Worm (Caenorhabditis elegans) whole organism, L1 larva: ENCODE data around the gene mrpl-50.

Source experiments
- C04F5.9 ChIP-seq: sonication (generic microtip); optimal IDR thresholded peaks from 2 replicates; lab custom pipeline; 2016; ENCODE audit warnings: missing genetic modification characterization, missing compliant biosample characterization
- Y116A8C.19 ChIP-seq: sonication (generic microtip); optimal IDR thresholded peaks from 2 replicates; lab custom pipeline; 2016; ENCODE audit warnings: missing compliant biosample characterization, missing genetic modification characterization, borderline replicate concordance
- aha-1 ChIP-seq: fragments of 150-350 bp; optimal IDR thresholded peaks from 2 replicates; lab custom pipeline; 2014; ENCODE audit warnings: missing biosample characterization, missing genetic modification characterization
- aly-2 ChIP-seq: fragments of 150-350 bp; optimal IDR thresholded peaks from 2 replicates; lab custom pipeline; 2014; ENCODE audit warnings: missing biosample characterization, missing genetic modification characterization
- ceh-82 ChIP-seq, 3 experiments: fragments of 150-350 bp in 1 of 3; sonication (generic microtip) in 2 of 3; optimal IDR thresholded peaks; 2 replicates each; lab custom pipeline; 2014 to 2017; ENCODE audit warnings: missing biosample characterization in 3 of 3, missing genetic modification characterization in 3 of 3
- ceh-88 ChIP-seq: fragments of 200-800 bp; sonication (Bioruptor generic); IDR thresholded peaks from 2 replicates; pipeline ENCODE4 v1.3.6; 2022; ENCODE audit warnings: missing genetic modification characterization, missing compliant biosample characterization
- ceh-90 ChIP-seq: sonication (generic microtip); optimal IDR thresholded peaks from 2 replicates; lab custom pipeline; 2016; ENCODE audit warnings: missing genetic modification characterization, missing compliant biosample characterization
- dsc-1 ChIP-seq: sonication (generic microtip); optimal IDR thresholded peaks from 2 replicates; lab custom pipeline; 2016; ENCODE audit warnings: mild to moderate bottlenecking, missing genetic modification characterization, missing compliant biosample characterization
- efl-1 ChIP-seq, 4 experiments: fragments of 150-350 bp; optimal IDR thresholded peaks in 3 of 4; peaks in 1 of 4; 1 replicate in 1 of 4; 2 replicates in 3 of 4; lab custom pipeline; 2014; ENCODE audit warnings: missing biosample characterization in 2 of 4, missing genetic modification characterization in 2 of 4, missing genetic modification reagents in 2 of 4
- egl-13 ChIP-seq: sonication (generic microtip); optimal IDR thresholded peaks from 2 replicates; lab custom pipeline; 2016; ENCODE audit warnings: missing genotype, missing genetic modification reagents, missing genetic modification characterization, missing compliant biosample characterization
- egl-27 ChIP-seq, 2 experiments: fragments of 150-350 bp in 1 of 2; sonication (generic microtip); optimal IDR thresholded peaks; 3 replicates each; lab custom pipeline; 2017 to 2018; ENCODE audit warnings: missing biosample characterization in 2 of 2, missing genetic modification characterization in 2 of 2, missing genetic modification reagents in 2 of 2
- ets-5 ChIP-seq: fragments of 200-800 bp; sonication (Bioruptor generic); IDR thresholded peaks from 2 replicates; pipeline ENCODE4 v1.3.6; 2022; ENCODE audit warnings: missing genetic modification characterization, missing compliant biosample characterization
- fos-1 ChIP-seq: fragments of 150-350 bp; optimal IDR thresholded peaks from 2 replicates; lab custom pipeline; 2014; ENCODE audit warnings: missing biosample characterization, missing genetic modification characterization
- grh-1 ChIP-seq: fragments of 200-800 bp; sonication (Bioruptor generic); IDR thresholded peaks from 2 replicates; pipeline ENCODE4 v1.3.6; 2022; ENCODE audit warnings: missing genetic modification reagents, missing genetic modification characterization, missing compliant biosample characterization
- irx-1 ChIP-seq: sonication (generic microtip); optimal IDR thresholded peaks from 2 replicates; lab custom pipeline; 2016; ENCODE audit warnings: missing genetic modification characterization, missing compliant biosample characterization
- lin-13 ChIP-seq: fragments of 150-350 bp; optimal IDR thresholded peaks from 2 replicates; lab custom pipeline; 2014; ENCODE audit warnings: missing biosample characterization, missing genetic modification reagents, missing genetic modification characterization
- lin-35 ChIP-seq, 2 experiments: fragments of 150-350 bp; optimal IDR thresholded peaks; 2 replicates each; lab custom pipeline; 2014; ENCODE audit warnings: missing biosample characterization in 2 of 2, missing genetic modification characterization in 2 of 2, missing genetic modification reagents in 2 of 2
- lsy-2 ChIP-seq, 2 experiments: fragments of 150-350 bp; optimal IDR thresholded peaks; 2 replicates each; lab custom pipeline; 2014; ENCODE audit warnings: missing biosample characterization in 2 of 2, missing genetic modification characterization in 2 of 2
- mab-9 ChIP-seq: fragments of 200-800 bp; sonication (Bioruptor generic); IDR thresholded peaks from 2 replicates; pipeline ENCODE4 v1.3.6; 2022; ENCODE audit warnings: missing genetic modification reagents, missing genetic modification characterization, missing compliant biosample characterization
- mef-2 ChIP-seq: fragments of 150-350 bp; optimal IDR thresholded peaks from 2 replicates; lab custom pipeline; 2014; ENCODE audit warnings: missing biosample characterization, missing genetic modification characterization
- nhr-12 ChIP-seq: sonication (generic microtip); optimal IDR thresholded peaks from 2 replicates; lab custom pipeline; 2017; ENCODE audit warnings: missing biosample characterization, missing genetic modification characterization
- nhr-71 ChIP-seq: sonication (generic microtip); optimal IDR thresholded peaks from 2 replicates; lab custom pipeline; 2016; ENCODE audit warnings: mild to moderate bottlenecking, missing genetic modification characterization, moderate library complexity, missing compliant biosample characterization
- nhr-76 ChIP-seq: sonication (generic microtip); optimal IDR thresholded peaks from 2 replicates; lab custom pipeline; 2017; ENCODE audit warnings: missing biosample characterization, missing genetic modification characterization
- nhr-84 ChIP-seq: sonication (generic microtip); optimal IDR thresholded peaks from 2 replicates; lab custom pipeline; 2017; ENCODE audit warnings: missing biosample characterization, missing genetic modification characterization
- pax-3 ChIP-seq: fragments of 200-800 bp; sonication (Bioruptor generic); optimal IDR thresholded peaks from 2 replicates; lab custom pipeline; 2018; ENCODE audit warnings: mild to moderate bottlenecking, missing genetic modification characterization, moderate library complexity, missing compliant biosample characterization
- skn-1 ChIP-seq: fragments of 150-350 bp; optimal IDR thresholded peaks from 2 replicates; lab custom pipeline; 2014; ENCODE audit warnings: missing biosample characterization, missing genetic modification characterization
- sox-4 ChIP-seq: sonication (generic microtip); optimal IDR thresholded peaks from 2 replicates; lab custom pipeline; 2016; ENCODE audit warnings: missing genetic modification characterization, missing compliant biosample characterization
- sup-37 ChIP-seq: fragments of 200-800 bp; sonication (Bioruptor generic); optimal IDR thresholded peaks from 2 replicates; lab custom pipeline; 2018; ENCODE audit warnings: mild to moderate bottlenecking, missing genetic modification characterization, missing compliant biosample characterization
- swsn-7 ChIP-seq: sonication (generic microtip); optimal IDR thresholded peaks from 2 replicates; lab custom pipeline; 2016; ENCODE audit warnings: missing genetic modification characterization, missing compliant biosample characterization
- tlp-1 ChIP-seq: fragments of 150-350 bp; optimal IDR thresholded peaks from 2 replicates; lab custom pipeline; 2014; ENCODE audit warnings: missing biosample characterization, missing genetic modification characterization
- unc-30 ChIP-seq: sonication (generic microtip); optimal IDR thresholded peaks from 2 replicates; lab custom pipeline; 2017; ENCODE audit warnings: missing biosample characterization, missing genetic modification characterization
- unc-86 ChIP-seq: sonication (generic microtip); optimal IDR thresholded peaks from 2 replicates; lab custom pipeline; 2016; ENCODE audit warnings: missing genetic modification characterization, missing compliant biosample characterization
- vab-15 ChIP-seq: sonication (generic microtip); optimal IDR thresholded peaks from 2 replicates; lab custom pipeline; 2017; ENCODE audit warnings: missing genotype, mild to moderate bottlenecking, missing genetic modification characterization, missing compliant biosample characterization
- xbp-1 ChIP-seq: sonication (generic microtip); optimal IDR thresholded peaks from 2 replicates; lab custom pipeline; 2016; ENCODE audit warnings: missing genetic modification characterization, missing compliant biosample characterization
- ztf-11 ChIP-seq, 2 experiments: sonication (generic microtip); optimal IDR thresholded peaks; 2 replicates each; lab custom pipeline; 2016 to 2017; ENCODE audit warnings: missing genetic modification characterization in 2 of 2, missing biosample characterization in 1 of 2, missing compliant biosample characterization in 1 of 2

The mrpl-50 gene

ce11 chrII:8897244-8897643 is 32.4 kb upstream of the mrpl-50 start:
- TF ChIP-seq nhr-84 (tag; lab: Kevin White, UChicago) (no peak), efl-1 (optimal IDR thresholded peaks at IDR 0.05; lab: Kevin White, UChicago) (no peak), efl-1 (GFP tag; optimal IDR thresholded peaks at IDR 0.05 in 1 of 2; lab: Kevin White, UChicago) (peak in 1 of 2 experiments; percentile 88)
- TF ChIP-seq, all 84 proteins: peak for 1

ce11 chrII:8898582-8899356 is 30.9 kb upstream of the mrpl-50 start:
- no peak for TF ChIP-seq lsy-2 (tag; optimal IDR thresholded peaks at IDR 0.05; lab: Kevin White, UChicago)
- no peak for TF ChIP-seq sox-4
- TF ChIP-seq sup-37 (GFP tag; lab: Kevin White, UChicago) = no peak
- no peak for TF ChIP-seq tlp-1
- TF ChIP-seq Y116A8C.19 (tag; lab: Kevin White, UChicago) = no peak
- TF ChIP-seq lin-13 (GFP tag; lab: Kevin White, UChicago) = no peak
- no peak for TF ChIP-seq egl-13
- TF ChIP-seq aha-1 (tag; lab: Kevin White, UChicago) = no peak
- TF ChIP-seq vab-15 (tag; lab: Kevin White, UChicago) = no peak
- TF ChIP-seq unc-86 (tag; lab: Kevin White, UChicago) = no peak
- no peak for TF ChIP-seq grh-1 (GFP tag; lab: Robert Waterston, UW)
- TF ChIP-seq unc-30 (tag; lab: Kevin White, UChicago) = no peak
- no peak for TF ChIP-seq nhr-76 (tag; lab: Kevin White, UChicago)
- no peak for TF ChIP-seq ceh-90 (tag; lab: Kevin White, UChicago)
- no peak for TF ChIP-seq C04F5.9 (tag; lab: Kevin White, UChicago)
- TF ChIP-seq pax-3 = no peak
- no peak for TF ChIP-seq aly-2
- no peak for TF ChIP-seq ceh-88 (GFP tag; lab: Robert Waterston, UW)
- TF ChIP-seq fos-1 (tag; lab: Kevin White, UChicago) = no peak

- no peak for TF ChIP-seq irx-1 (tag; lab: Kevin White, UChicago)
- no peak for TF ChIP-seq sup-37 (GFP tag; lab: Kevin White, UChicago)
- no peak for TF ChIP-seq nhr-12 (tag; lab: Kevin White, UChicago)
- TF ChIP-seq ceh-90 (tag; lab: Kevin White, UChicago) = no peak
- TF ChIP-seq mef-2 (tag; lab: Kevin White, UChicago) = no peak
- TF ChIP-seq xbp-1 (tag; lab: Kevin White, UChicago) = no peak
- no peak for TF ChIP-seq ztf-11 (tag; optimal IDR thresholded peaks at IDR 0.05; lab: Kevin White, UChicago)
- no peak for TF ChIP-seq unc-86 (tag; lab: Kevin White, UChicago)
- TF ChIP-seq ceh-82 (tag; optimal IDR thresholded peaks at IDR 0.05; lab: Kevin White, UChicago) = no peak
- TF ChIP-seq nhr-71 (tag; lab: Kevin White, UChicago) = no peak
- no peak for TF ChIP-seq egl-27 (tag; optimal IDR thresholded peaks at IDR 0.05; lab: Kevin White, UChicago)
These were observed 30.3 kb upstream of the mrpl-50 start for ce11 chrII:8899357-8899748.

- TF ChIP-seq swsn-7 (tag; lab: Kevin White, UChicago) = no peak
- TF ChIP-seq ets-5 (GFP tag; lab: Robert Waterston, UW) = no peak
These were observed 25.8 kb upstream of the mrpl-50 start for ce11 chrII:8903871-8904270.

ce11 chrII:8911929-8912328 is 17.7 kb upstream of the mrpl-50 start, which contains the start of gene B0457.4:
B0457.4 (minus strand) TSS chrII:8912029.
- no peak for TF ChIP-seq lin-35 (GFP tag; optimal IDR thresholded peaks at IDR 0.05; lab: Kevin White, UChicago)
- TF ChIP-seq nhr-84 (tag; lab: Kevin White, UChicago) = no peak
- TF ChIP-seq dsc-1 (tag; lab: Kevin White, UChicago) = no peak
- no peak for TF ChIP-seq mab-9 (GFP tag; lab: Robert Waterston, UW)
- TF ChIP-seq skn-1 (tag; lab: Kevin White, UChicago) = no peak
